Worm (Caenorhabditis elegans) whole organism, midembryonic: Measurements from ENCODE around the gene W10G11.19.

Experiments
- T22C8.4 ChIP-seq: fragments of 200-800 bp; sonication (Bioruptor generic); IDR thresholded peaks from 2 replicates; pipeline ENCODE4 v1.3.6; 2022; ENCODE audit warnings: missing genetic modification characterization, missing compliant biosample characterization
- cog-1 ChIP-seq: sonication (generic microtip); optimal IDR thresholded peaks from 2 replicates; lab custom pipeline; 2016; ENCODE audit warnings: missing genetic modification characterization, missing compliant biosample characterization
- flt-1 ChIP-seq: fragments of 200-800 bp; sonication (Bioruptor generic); IDR thresholded peaks from 2 replicates; pipeline ENCODE4 v1.3.6; 2022; ENCODE audit warnings: missing genetic modification characterization, missing compliant biosample characterization
- klf-2 ChIP-seq: fragments of 200-800 bp; sonication (Bioruptor generic); conservative IDR thresholded peaks from 2 replicates; pipeline ENCODE4 v1.3.6; 2022; ENCODE audit warnings: missing genetic modification reagents, missing genetic modification characterization, missing compliant biosample characterization
- med-1 ChIP-seq: sonication (generic microtip); optimal IDR thresholded peaks from 2 replicates; lab custom pipeline; 2017; ENCODE audit warnings: missing genetic modification characterization, mild to moderate bottlenecking, missing compliant biosample characterization, antibody characterized with exemption, missing genetic modification reagents; ENCODE audit not compliant: insufficient read depth
- ref-1 ChIP-seq: fragments of 200-800 bp; sonication (Bioruptor generic); conservative IDR thresholded peaks from 2 replicates; pipeline ENCODE4 v1.3.6; 2022; ENCODE audit warnings: missing genetic modification reagents, missing genetic modification characterization, missing compliant biosample characterization
- tab-1 ChIP-seq: fragments of 200-800 bp; sonication (Bioruptor generic); IDR thresholded peaks from 2 replicates; pipeline ENCODE4 v1.3.6; 2022; ENCODE audit warnings: missing genetic modification characterization, missing compliant biosample characterization
- ztf-23 ChIP-seq: fragments of 200-800 bp; sonication (Bioruptor generic); IDR thresholded peaks from 2 replicates; pipeline ENCODE4 v1.3.6; 2022; ENCODE audit warnings: missing genetic modification reagents, missing genetic modification characterization, missing compliant biosample characterization
- ztf-29 ChIP-seq: fragments of 200-800 bp; sonication (Bioruptor generic); IDR thresholded peaks from 2 replicates; pipeline ENCODE4 v1.3.6; 2022; ENCODE audit warnings: missing genetic modification reagents, missing genetic modification characterization, missing compliant biosample characterization

Gene W10G11.19

DNA sequence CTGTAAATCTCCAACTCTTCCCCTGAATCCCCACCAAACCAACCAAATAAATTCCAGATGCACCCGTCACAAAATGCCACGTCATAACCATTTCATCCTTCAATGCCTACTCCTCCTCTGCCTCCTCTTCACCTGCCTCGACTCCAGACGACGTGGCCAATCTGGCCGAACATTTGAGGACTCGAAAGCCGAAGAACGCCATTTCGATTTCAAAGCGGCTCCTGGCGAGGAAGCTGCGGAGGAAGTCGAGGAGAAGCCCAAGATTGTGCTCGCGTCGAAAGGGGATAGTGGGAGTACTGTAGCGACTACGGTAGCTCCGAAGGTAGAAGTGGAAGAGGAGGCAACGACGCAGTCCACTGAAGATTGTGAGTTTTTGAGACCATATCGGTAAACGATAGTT lies 7.0 kb downstream of the W10G11.19 start, which contains the start of gene lgc-45:
Gene lgc-45 (plus strand): TSS at position 56 of the 400 bp plus-strand sequence.
- no peak for TF ChIP-seq tab-1 (GFP tag; lab: Robert Waterston, UW)
- TF ChIP-seq T22C8.4: no peak
- TF ChIP-seq cog-1 (tag; lab: Kevin White, UChicago): no peak
- TF ChIP-seq ztf-29 (GFP tag; lab: Robert Waterston, UW): no peak
- TF ChIP-seq flt-1: no peak
- no peak for TF ChIP-seq ref-1 (GFP tag; lab: Robert Waterston, UW)
- TF ChIP-seq klf-2 (GFP tag; lab: Robert Waterston, UW): no peak
- TF ChIP-seq med-1: no peak
- TF ChIP-seq ztf-23 (GFP tag; lab: Robert Waterston, UW): no peak

DNA sequence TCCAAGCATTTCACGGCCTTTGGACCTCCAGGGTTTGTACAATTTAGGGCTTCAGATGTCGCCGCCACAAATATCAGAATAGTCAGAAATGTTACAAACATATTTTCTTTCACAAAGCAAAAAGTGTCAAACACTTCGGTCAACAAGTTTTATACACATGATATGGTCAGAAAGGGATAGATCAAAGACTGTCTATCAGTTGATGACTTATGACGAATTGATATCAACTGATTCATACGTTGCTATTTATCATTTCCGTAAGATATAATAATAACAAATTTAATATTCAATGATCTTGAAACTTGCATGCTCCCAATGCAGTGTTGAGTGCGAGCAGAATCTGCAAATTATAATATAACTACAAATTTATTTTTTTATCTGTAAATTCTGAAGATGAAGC lies 10.1 kb downstream of the W10G11.19 start, which contains the start of gene W10G11.1:
Gene W10G11.1 (minus strand): TSS at position 101 of the 400 bp plus-strand sequence.
- TF ChIP-seq med-1 (no peak), ref-1 (GFP tag; lab: Robert Waterston, UW) (no peak), flt-1 (no peak), T22C8.4 (no peak), ztf-29 (GFP tag; lab: Robert Waterston, UW) (no peak), cog-1 (tag; lab: Kevin White, UChicago) (no peak), klf-2 (GFP tag; lab: Robert Waterston, UW) (no peak), tab-1 (GFP tag; lab: Robert Waterston, UW) (no peak), ztf-23 (GFP tag; lab: Robert Waterston, UW) (no peak)

DNA sequence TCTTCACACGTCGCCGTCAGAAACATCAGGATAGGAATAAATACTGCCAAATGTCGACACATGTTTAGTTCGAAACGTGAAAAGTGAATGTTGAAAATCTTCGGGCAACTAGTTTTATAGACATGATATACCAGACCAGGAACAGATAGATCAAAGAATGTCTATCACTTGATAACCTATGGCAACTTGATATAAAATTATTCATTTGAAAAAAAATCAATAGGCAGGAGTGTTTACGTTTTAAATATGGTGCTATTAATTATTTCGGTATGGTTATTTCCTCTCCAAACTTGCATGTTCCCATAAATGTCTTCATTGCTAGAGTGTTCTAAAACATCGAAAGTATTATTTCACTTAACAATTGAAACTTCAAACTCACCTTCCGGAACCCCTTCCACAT lies 11.1 kb downstream of the W10G11.19 start, which contains the start of gene W10G11.2:
Gene W10G11.2 (minus strand): TSS at position 101 of the 400 bp plus-strand sequence.
- TF ChIP-seq ztf-23 (GFP tag; lab: Robert Waterston, UW): no peak
- no peak for TF ChIP-seq tab-1 (GFP tag; lab: Robert Waterston, UW)
- TF ChIP-seq med-1: no peak
- no peak for TF ChIP-seq cog-1 (tag; lab: Kevin White, UChicago)
- TF ChIP-seq flt-1: no peak
- TF ChIP-seq T22C8.4: no peak
- TF ChIP-seq klf-2 (GFP tag; lab: Robert Waterston, UW): no peak
- no peak for TF ChIP-seq ztf-29 (GFP tag; lab: Robert Waterston, UW)
- no peak for TF ChIP-seq ref-1 (GFP tag; lab: Robert Waterston, UW)

DNA sequence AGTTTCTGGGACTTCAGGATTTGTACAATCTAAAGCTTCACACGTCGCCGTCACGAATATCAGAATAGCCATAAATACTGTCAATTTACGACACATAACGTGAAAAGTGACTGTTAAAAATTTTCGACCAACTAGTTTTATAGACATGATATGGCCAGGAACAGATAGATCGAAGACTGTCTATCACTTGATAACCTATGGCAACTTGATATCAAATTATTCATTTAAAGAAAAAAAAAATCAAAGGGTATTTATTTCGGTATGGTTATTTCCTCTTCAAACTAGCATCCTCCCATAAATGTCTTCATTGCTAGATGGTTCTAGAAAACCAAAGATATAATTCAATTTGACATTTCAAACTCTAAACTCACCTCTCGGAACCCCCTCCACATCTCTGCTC lies 12.0 kb downstream of the W10G11.19 start, which contains the start of gene W10G11.3:
Gene W10G11.3 (minus strand): TSS at position 101 of the 400 bp plus-strand sequence.
- TF ChIP-seq cog-1 (tag; lab: Kevin White, UChicago) (no peak), ref-1 (GFP tag; lab: Robert Waterston, UW) (no peak), T22C8.4 (no peak)

DNA sequence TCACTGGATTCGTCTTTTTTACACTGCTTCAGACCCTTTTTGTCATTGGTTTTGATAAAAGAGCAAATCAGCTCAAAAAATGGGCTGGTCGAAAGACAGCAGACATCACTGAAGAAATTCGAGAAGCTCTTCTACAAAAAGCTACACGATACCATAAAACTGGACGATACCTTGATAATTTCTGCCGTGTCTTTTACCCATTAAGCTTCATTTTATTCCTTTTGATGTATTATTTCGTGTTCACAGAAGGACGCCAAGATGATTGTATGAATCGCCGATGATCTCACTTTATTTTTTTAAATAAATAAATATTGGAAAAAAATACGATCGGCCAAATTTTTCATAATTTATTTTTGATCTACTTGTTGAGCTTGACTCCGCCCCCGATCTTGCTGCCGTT lies 16.6 kb downstream of the W10G11.19 start:
- no peak for TF ChIP-seq tab-1 (GFP tag; lab: Robert Waterston, UW)
- TF ChIP-seq T22C8.4: no peak
- no peak for TF ChIP-seq ref-1 (GFP tag; lab: Robert Waterston, UW)
- TF ChIP-seq med-1: no peak
- TF ChIP-seq ztf-23 (GFP tag; lab: Robert Waterston, UW): no peak
- TF ChIP-seq cog-1 (tag; lab: Kevin White, UChicago): no peak
- TF ChIP-seq klf-2 (GFP tag; lab: Robert Waterston, UW): no peak
- TF ChIP-seq ztf-29 (GFP tag; lab: Robert Waterston, UW): no peak
- no peak for TF ChIP-seq flt-1

DNA sequence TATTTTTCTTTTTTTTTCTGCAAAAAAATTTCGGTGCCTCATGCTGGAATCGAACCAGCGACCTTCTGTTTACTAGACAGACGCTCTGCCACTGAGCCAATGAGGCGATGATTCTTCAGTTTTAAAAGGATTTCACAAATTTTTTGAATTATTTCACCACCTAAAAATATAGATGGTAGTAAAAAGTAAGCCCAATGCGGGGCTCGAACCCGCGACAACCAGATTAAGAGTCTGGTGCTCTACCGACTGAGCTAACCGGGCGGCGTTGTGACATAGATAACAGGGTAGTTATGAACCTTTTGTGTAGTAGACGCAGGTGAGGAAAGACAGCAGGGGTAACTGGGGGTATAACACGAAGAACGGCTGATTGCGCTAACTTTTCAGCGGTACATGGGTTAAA lies 17.1 kb downstream of the W10G11.19 start:
- TF ChIP-seq klf-2 (GFP tag; lab: Robert Waterston, UW) (peak; percentile 64; the same call in 1 of the 2 replicates), flt-1 (peak; percentile 91), ztf-29 (GFP tag; lab: Robert Waterston, UW) (peak; percentile 80), ref-1 (GFP tag; lab: Robert Waterston, UW) (peak; percentile 70), T22C8.4 (peak; percentile 49; the same call in 1 of the 2 replicates), tab-1 (GFP tag; lab: Robert Waterston, UW) (peak; percentile 77), ztf-23 (GFP tag; lab: Robert Waterston, UW) (peak; percentile 75; the same call in 1 of the 2 replicates)

DNA sequence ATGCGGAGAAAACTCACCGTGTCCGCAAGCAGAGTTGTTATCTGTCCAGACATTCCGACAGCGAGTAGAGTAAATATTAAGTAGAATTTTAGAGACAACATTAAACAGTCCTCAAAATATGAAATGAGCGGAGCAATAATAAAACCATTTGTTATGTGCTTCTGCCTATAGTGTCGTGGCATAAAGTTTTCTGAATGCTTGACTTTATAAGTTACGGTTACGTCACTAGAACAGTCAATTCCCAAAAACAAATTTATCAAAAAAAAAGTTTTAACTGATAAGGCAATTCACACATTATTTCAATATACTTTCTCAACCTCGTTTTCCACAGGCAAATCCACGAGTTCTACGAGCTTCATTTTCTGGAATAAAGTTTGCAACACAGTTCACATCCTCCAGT lies 18.7 kb downstream of the W10G11.19 start, which contains the start of gene clec-127:
Gene clec-127 (minus strand): TSS at position 101 of the 400 bp plus-strand sequence.
- no peak for TF ChIP-seq med-1
- TF ChIP-seq ref-1 (GFP tag; lab: Robert Waterston, UW): no peak
- TF ChIP-seq tab-1 (GFP tag; lab: Robert Waterston, UW): no peak
- no peak for TF ChIP-seq cog-1 (tag; lab: Kevin White, UChicago)
- TF ChIP-seq klf-2 (GFP tag; lab: Robert Waterston, UW): no peak

DNA sequence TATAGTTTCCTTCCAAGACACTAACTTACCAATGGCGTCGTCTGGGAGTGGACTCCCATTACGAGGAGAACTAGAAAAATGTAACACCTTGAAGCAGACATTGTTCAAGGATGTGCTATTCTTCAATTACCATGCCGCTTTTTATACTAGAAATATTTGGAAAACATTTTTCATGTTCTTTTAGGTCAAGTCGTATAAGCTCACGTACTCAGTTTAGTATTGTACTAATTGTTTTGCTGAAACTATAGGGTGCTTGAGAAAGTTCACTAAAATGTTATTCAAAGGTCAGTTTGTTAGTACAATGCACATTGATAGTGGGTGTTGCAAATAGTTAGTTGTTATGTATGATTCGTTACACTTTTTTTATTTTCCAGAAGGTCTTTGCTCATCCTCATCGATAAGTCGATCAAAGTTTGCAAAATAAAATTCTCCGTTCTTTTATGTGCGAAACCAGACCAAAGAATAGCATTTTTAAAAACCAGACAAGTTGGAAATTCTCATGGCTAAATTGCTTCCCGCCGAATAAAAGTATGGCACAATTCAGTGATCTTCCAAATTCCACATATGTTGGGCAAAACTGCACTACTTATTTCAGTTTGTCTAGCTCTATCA lies 20.6 kb downstream of the W10G11.19 start, which contains the start of the genes clec-128 and clec-129:
Gene clec-128 (minus strand): TSS at position 101 of the 612 bp plus-strand sequence.
Gene clec-129 (plus strand): TSS at position 562 of the 612 bp plus-strand sequence.
- TF ChIP-seq klf-2 (GFP tag; lab: Robert Waterston, UW): no peak

DNA sequence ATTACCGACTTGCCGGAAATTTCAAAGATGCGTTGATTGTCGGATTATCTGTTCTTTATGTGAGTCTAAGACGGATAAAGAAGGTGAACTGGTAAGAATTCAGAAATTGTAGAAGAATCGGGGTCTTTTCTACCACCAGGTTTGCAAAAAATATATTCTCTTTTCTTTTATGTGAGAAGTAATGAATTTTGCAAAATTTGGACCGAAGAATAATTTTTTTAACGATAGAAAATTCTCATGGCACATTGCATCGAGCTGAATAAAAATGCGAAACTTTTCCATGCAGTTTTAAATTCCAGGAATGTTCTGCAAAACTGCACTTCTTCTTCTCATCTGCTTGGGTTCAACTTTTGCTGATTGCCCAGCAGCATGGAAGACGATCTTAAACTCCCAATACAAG lies 22.8 kb downstream of the W10G11.19 start, which contains the start of gene clec-130:
Gene clec-130 (plus strand): TSS at position 301 of the 400 bp plus-strand sequence.
- no peak for TF ChIP-seq med-1
- no peak for TF ChIP-seq klf-2 (GFP tag; lab: Robert Waterston, UW)
- TF ChIP-seq tab-1 (GFP tag; lab: Robert Waterston, UW): no peak
- no peak for TF ChIP-seq ref-1 (GFP tag; lab: Robert Waterston, UW)
- TF ChIP-seq cog-1 (tag; lab: Kevin White, UChicago): no peak
- no peak for TF ChIP-seq flt-1
- no peak for TF ChIP-seq ztf-29 (GFP tag; lab: Robert Waterston, UW)
- TF ChIP-seq ztf-23 (GFP tag; lab: Robert Waterston, UW): no peak
- no peak for TF ChIP-seq T22C8.4

DNA sequence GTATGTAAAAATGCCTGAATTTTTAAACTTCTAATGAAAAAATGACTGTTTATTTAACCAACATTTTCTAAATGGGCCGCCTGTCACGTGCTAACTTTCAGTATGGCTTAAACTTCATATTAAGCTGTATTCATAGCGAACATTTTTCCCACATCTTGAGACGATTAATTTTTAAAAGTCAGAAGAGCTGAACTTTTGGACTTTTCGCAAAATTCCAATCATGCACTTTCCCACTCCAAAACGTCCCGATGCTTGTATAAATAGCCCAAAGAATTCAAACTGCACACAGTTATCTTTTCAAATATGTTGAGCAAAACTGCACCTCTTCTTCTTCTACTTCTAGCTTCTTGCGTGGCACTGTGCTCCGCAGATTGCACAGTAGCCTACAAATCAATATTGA lies 26.3 kb downstream of the W10G11.19 start, which contains the start of gene clec-132:
Gene clec-132 (plus strand): TSS at position 301 of the 400 bp plus-strand sequence.
- TF ChIP-seq ztf-23 (GFP tag; lab: Robert Waterston, UW): no peak
- no peak for TF ChIP-seq tab-1 (GFP tag; lab: Robert Waterston, UW)
- no peak for TF ChIP-seq ztf-29 (GFP tag; lab: Robert Waterston, UW)
- no peak for TF ChIP-seq cog-1 (tag; lab: Kevin White, UChicago)
- TF ChIP-seq T22C8.4: no peak
- no peak for TF ChIP-seq ref-1 (GFP tag; lab: Robert Waterston, UW)
- TF ChIP-seq med-1: no peak
- no peak for TF ChIP-seq klf-2 (GFP tag; lab: Robert Waterston, UW)
- TF ChIP-seq flt-1: no peak
